Worm (Caenorhabditis elegans) whole organism, L4/young adult: ENCODE measurements around the gene idpp-5.

Experiments
- W03F9.2 ChIP-seq: fragments of 150-350 bp; optimal IDR thresholded peaks from 2 replicates; lab custom pipeline; 2014; ENCODE audit warnings: missing biosample characterization, missing genetic modification characterization
- dao-5 ChIP-seq: sonication (generic microtip); optimal IDR thresholded peaks from 2 replicates; lab custom pipeline; 2016; ENCODE audit warnings: missing genotype, missing genetic modification characterization, moderate library complexity, missing compliant biosample characterization
- him-1 ChIP-seq: sonication (generic microtip); optimal IDR thresholded peaks from 2 replicates; lab custom pipeline; 2016; ENCODE audit warnings: missing genotype, missing genetic modification reagents, missing genetic modification characterization, missing compliant biosample characterization

ce11 chrX:3794161-3794560 lies 1.5 kb upstream of the idpp-5 start:
- TF ChIP-seq him-1 (tag; lab: Kevin White, UChicago) (no peak), dao-5 (tag; lab: Kevin White, UChicago) (no peak), W03F9.2 (no peak)
